Worm (Caenorhabditis elegans) whole organism, L3 larva: ENCODE measurements around the gene C26B9.1.

Experiments used
- ama-1 ChIP-seq: fragments of 150-350 bp; optimal IDR thresholded peaks from 2 replicates; lab custom pipeline; 2018
- elt-3 ChIP-seq, 3 experiments: fragments of 150-350 bp in 1 of 3; sonication (generic microtip) in 2 of 3; optimal IDR thresholded peaks; 2 replicates in 2 of 3; 4 replicates in 1 of 3; lab custom pipeline; 2014 to 2017; ENCODE audit warnings: missing biosample characterization in 3 of 3, missing genetic modification characterization in 3 of 3
- fkh-2 ChIP-seq: fragments of 150-350 bp; optimal IDR thresholded peaks from 2 replicates; lab custom pipeline; 2014; ENCODE audit warnings: missing biosample characterization, missing genetic modification reagents, missing genetic modification characterization
- jun-1 ChIP-seq: fragments of 150-350 bp; optimal IDR thresholded peaks from 2 replicates; lab custom pipeline; 2014; ENCODE audit warnings: missing biosample characterization, missing genetic modification reagents, missing genetic modification characterization
- lin-15B ChIP-seq: fragments of 150-350 bp; optimal IDR thresholded peaks from 2 replicates; lab custom pipeline; 2014; ENCODE audit warnings: missing biosample characterization, missing genetic modification characterization
- mdl-1 ChIP-seq: fragments of 150-350 bp; optimal IDR thresholded peaks from 2 replicates; lab custom pipeline; 2014; ENCODE audit warnings: missing biosample characterization, missing genetic modification characterization
- nfya-1 ChIP-seq: sonication (generic microtip); optimal IDR thresholded peaks from 2 replicates; lab custom pipeline; 2017; ENCODE audit warnings: missing genetic modification characterization, mild to moderate bottlenecking, missing compliant biosample characterization, antibody characterized with exemption, moderate library complexity; ENCODE audit not compliant: insufficient read depth
- nhr-23 ChIP-seq: fragments of 150-350 bp; optimal IDR thresholded peaks from 2 replicates; lab custom pipeline; 2014; ENCODE audit warnings: missing biosample characterization, missing genetic modification reagents, missing genetic modification characterization
- unc-39 ChIP-seq: sonication (generic microtip); optimal IDR thresholded peaks from 4 replicates; lab custom pipeline; 2017; ENCODE audit warnings: missing biosample characterization, missing genetic modification characterization
- zag-1 ChIP-seq: fragments of 150-350 bp; optimal IDR thresholded peaks from 2 replicates; lab custom pipeline; 2014; ENCODE audit warnings: missing biosample characterization, missing genetic modification characterization

DNA sequence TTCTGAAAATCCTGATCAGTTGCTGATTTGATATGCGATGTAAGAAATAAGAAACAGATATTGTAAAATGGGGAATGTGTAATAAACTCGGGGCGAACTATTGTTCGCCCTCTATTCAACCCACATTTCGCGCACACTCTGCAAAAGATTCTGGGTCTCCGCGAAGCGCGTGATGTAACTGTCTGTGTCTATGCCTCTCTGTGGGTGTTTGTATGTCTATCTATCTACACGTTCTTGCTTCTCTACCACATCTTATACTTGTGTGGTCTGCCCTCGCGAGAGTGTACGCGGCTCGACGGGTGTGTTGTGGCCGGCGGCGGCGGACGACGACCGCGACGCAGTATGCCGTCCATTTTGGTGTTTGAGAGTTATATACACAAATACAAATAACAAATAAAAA lies 7.9 kb upstream of the C26B9.1 start:
- TF ChIP-seq elt-3 (tag; optimal IDR thresholded peaks at IDR 0.05; lab: Kevin White, UChicago): no peak
- TF ChIP-seq mdl-1 (tag; lab: Kevin White, UChicago): peak; percentile 6
- no peak for TF ChIP-seq zag-1 (tag; lab: Kevin White, UChicago)
- peak; percentile 68 for TF ChIP-seq jun-1
- peak; percentile 75 for TF ChIP-seq nhr-23 (tag; lab: Kevin White, UChicago)
- TF ChIP-seq nfya-1 (tag; lab: Kevin White, UChicago): peak; percentile 84
- no peak for TF ChIP-seq fkh-2 (tag; lab: Kevin White, UChicago)
- peak; percentile 29 for TF ChIP-seq lin-15B (tag; lab: Kevin White, UChicago)
- no peak for TF ChIP-seq ama-1
- TF ChIP-seq unc-39: no peak
